Fruit fly (Drosophila melanogaster): ENCODE measurements around the gene CG43117.

Gene CG43117

DNA sequence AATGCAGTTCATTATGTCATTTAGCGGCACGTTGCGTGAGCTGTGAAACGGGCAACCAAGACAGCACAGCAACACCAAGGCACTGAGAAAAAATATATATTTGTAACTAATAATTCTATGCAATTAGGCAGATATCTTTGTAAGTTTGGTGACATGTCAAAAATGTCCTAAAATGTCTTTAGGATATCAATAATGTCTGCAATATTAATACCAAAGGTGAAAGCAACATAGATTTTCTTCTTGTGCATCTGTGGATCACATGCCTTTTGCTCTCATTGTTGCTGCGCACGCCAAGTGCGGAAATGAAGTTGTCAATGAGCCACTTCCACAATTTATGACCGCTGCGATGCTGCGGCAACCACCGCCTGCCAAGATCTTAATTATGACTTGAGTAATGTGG lies 34.9 kb downstream of the CG43117 start:
- TF ChIP-seq CG34406 (GFP tag; optimal IDR thresholded peaks at IDR 0.05) (peak; percentile 63), Eip78C (GFP tag) (peak; percentile 88), dsx (GFP tag; optimal IDR thresholded peaks at IDR 0.05; ENCODE audit: poor library complexity, severe bottlenecking) (peak; percentile 65), spab (GFP tag; optimal IDR thresholded peaks at IDR 0.05) (peak; percentile 84), CG3919 (GFP tag; optimal IDR thresholded peaks at IDR 0.05) (peak; percentile 85), acj6 (GFP tag; optimal IDR thresholded peaks at IDR 0.05) (peak; percentile 81), Eip93F (GFP tag; optimal IDR thresholded peaks at IDR 0.05) (peak; percentile 3), CG10631 (GFP tag; optimal IDR thresholded peaks at IDR 0.05) (peak; percentile 83), pdm3 (GFP tag; optimal IDR thresholded peaks at IDR 0.05) (peak; percentile 77), CG32006 (GFP tag; optimal IDR thresholded peaks at IDR 0.05) (peak; percentile 77), CG8632 (GFP tag; optimal IDR thresholded peaks at IDR 0.05) (peak; percentile 76), Lpt (GFP tag; optimal IDR thresholded peaks at IDR 0.05) (peak; percentile 75), Ets21C (GFP tag; optimal IDR thresholded peaks at IDR 0.05) (peak; percentile 25), Ets96B (tag; optimal IDR thresholded peaks at IDR 0.05) (peak; percentile 85), CG10669 (GFP tag; optimal IDR thresholded peaks at IDR 0.05) (peak; percentile 85), fd59A (GFP tag; optimal IDR thresholded peaks at IDR 0.05) (peak; percentile 82), CG16779 (tag; optimal IDR thresholded peaks at IDR 0.05) (peak; percentile 65), CG7368 (GFP tag; optimal IDR thresholded peaks at IDR 0.05) (peak; percentile 70), net (GFP tag; optimal IDR thresholded peaks at IDR 0.05) (peak; percentile 72), Eip75B (GFP tag; optimal IDR thresholded peaks at IDR 0.05) (peak; percentile 85), topi (GFP tag; optimal IDR thresholded peaks at IDR 0.05) (peak; percentile 76), CG11762 (GFP tag; optimal IDR thresholded peaks at IDR 0.05; ENCODE audit: insufficient read depth) (peak; percentile 71), CG1621 (tag; optimal IDR thresholded peaks at IDR 0.05) (peak; percentile 79), vri (GFP tag; optimal IDR thresholded peaks at IDR 0.05) (peak; percentile 31), CG11294 (GFP tag; IDR thresholded peaks at IDR 0.05) (peak; percentile 49; the same call in 1 of the 2 replicates), CG6792 (GFP tag; optimal IDR thresholded peaks at IDR 0.05) (peak; percentile 71), CG6808 (GFP tag; optimal IDR thresholded peaks at IDR 0.05) (peak; percentile 84), Smox (GFP tag; optimal IDR thresholded peaks at IDR 0.05) (peak; percentile 68), CG11902 (GFP tag; optimal IDR thresholded peaks at IDR 0.05) (peak; percentile 65), eg (GFP tag; IDR thresholded peaks at IDR 0.05) (peak; percentile 79), CG6854 (GFP tag; optimal IDR thresholded peaks at IDR 0.05) (peak; percentile 16), esn (GFP tag; optimal IDR thresholded peaks at IDR 0.05) (peak; percentile 73), Met (GFP tag; optimal IDR thresholded peaks at IDR 0.05) (peak; percentile 75), Hr39 (GFP tag; optimal IDR thresholded peaks at IDR 0.05) (peak; percentile 65), fkh (GFP tag; optimal IDR thresholded peaks at IDR 0.05) (no peak), Sox14 (GFP tag; optimal IDR thresholded peaks at IDR 0.05) (peak; percentile 76), Sox102F (GFP tag; optimal IDR thresholded peaks at IDR 0.05) (peak; percentile 62), ss (GFP tag; optimal IDR thresholded peaks at IDR 0.05) (peak; percentile 81 to 88), CG8119 (GFP tag; IDR thresholded peaks at IDR 0.05) (peak; percentile 80), Sox15 (GFP tag; optimal IDR thresholded peaks at IDR 0.05) (peak; percentile 62), Blimp-1 (GFP tag; optimal IDR thresholded peaks at IDR 0.05) (peak; percentile 23), CG3032 (tag; optimal IDR thresholded peaks at IDR 0.05) (peak; percentile 80), Hr38 (GFP tag; optimal IDR thresholded peaks at IDR 0.05) (no peak), cyc (GFP tag; optimal IDR thresholded peaks at IDR 0.05) (peak; percentile 73), svp (GFP tag) (peak; percentile 77), achi (GFP tag; optimal IDR thresholded peaks at IDR 0.05) (peak; percentile 81), lz (GFP tag; optimal IDR thresholded peaks at IDR 0.05) (peak; percentile 64), CG9139 (GFP tag; optimal IDR thresholded peaks at IDR 0.05) (peak; percentile 53), dac (GFP tag; optimal IDR thresholded peaks at IDR 0.05) (peak; percentile 48), Gug (GFP tag; IDR thresholded peaks at IDR 0.05) (peak; percentile 60), OdsH (GFP tag; optimal IDR thresholded peaks at IDR 0.05) (peak; percentile 80), CG8319 (GFP tag; optimal IDR thresholded peaks at IDR 0.05) (peak; percentile 68)
